Fruit fly (Drosophila melanogaster) whole organism, embryonic: ENCODE data around the gene Dus3.

ENCODE experiments used
- CG11723 ChIP-seq: fragments of 200-800 bp; sonication (Bioruptor generic); optimal IDR thresholded peaks from 2 replicates; lab custom pipeline; 2017; ENCODE audit warnings: missing biosample characterization, mild to moderate bottlenecking, missing genetic modification characterization
- CG2199 ChIP-seq: fragments of 200-800 bp; sonication (Bioruptor generic); IDR thresholded peaks from 3 replicates; pipeline ENCODE4 v1.3.6; 2022; ENCODE audit warnings: missing biosample characterization, missing genetic modification characterization
- CG2889 ChIP-seq: fragments of 200-800 bp; sonication (Bioruptor generic); IDR thresholded peaks from 3 replicates; pipeline ENCODE4 v1.3.6; 2022; ENCODE audit warnings: missing biosample characterization, missing genetic modification characterization
- CG9727 ChIP-seq: fragments of 200-800 bp; sonication (Bioruptor generic); optimal IDR thresholded peaks from 3 replicates; lab custom pipeline; 2017; ENCODE audit warnings: missing biosample characterization, mild to moderate bottlenecking, missing genetic modification characterization
- ERR ChIP-seq: fragments of 200-800 bp; sonication (Bioruptor generic); optimal IDR thresholded peaks from 2 replicates; lab custom pipeline; 2016; ENCODE audit warnings: missing biosample characterization, missing genetic modification characterization
- Hr39 ChIP-seq: fragments of >200 bp; optimal IDR thresholded peaks from 2 replicates; lab custom pipeline; 2017

DNA sequence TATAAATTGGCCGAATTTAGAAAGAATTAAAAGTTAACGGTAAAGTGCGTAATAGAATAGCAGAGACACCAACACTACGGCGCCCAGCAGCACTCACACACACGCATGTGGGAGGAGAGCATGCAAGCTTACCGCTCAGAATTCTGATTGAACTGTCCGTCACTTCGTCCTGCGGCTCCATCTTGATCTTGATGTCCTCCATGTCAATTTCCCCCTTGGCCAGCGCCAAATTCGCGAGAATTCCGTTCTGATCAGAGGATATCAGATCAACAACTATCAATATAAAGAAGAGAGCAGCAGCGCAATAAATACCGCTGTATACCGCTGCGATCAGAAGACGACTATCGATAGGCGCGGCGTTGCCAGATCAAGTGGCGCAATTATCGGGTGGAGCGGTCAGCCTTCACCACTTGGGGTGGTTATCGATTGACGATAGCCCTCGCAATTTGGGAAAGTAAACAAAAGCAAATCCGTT lies 23.0 kb upstream of the Dus3 start, which contains the start of the genes CG10462 and Nf-YB:
- TF ChIP-seq CG2199 (GFP tag; lab: Robert Waterston, UW) (0 out of 3 replicates have a peak, but pooled peaks have one; percentile 36), CG11723 (GFP tag; lab: Kevin White, UChicago) (no peak), ERR (GFP tag; lab: Kevin White, UChicago) (no peak), Hr39 (lab: Kevin White, UChicago) (no peak), CG2889 (GFP tag; lab: Robert Waterston, UW) (no peak), CG9727 (GFP tag; lab: Kevin White, UChicago) (no peak)
